Fruit fly (Drosophila melanogaster) whole organism, embryonic: ENCODE measurements around the gene CG3149.

ENCODE experiments used
- Ada2b ChIP-seq: fragments of 200-800 bp; sonication (Bioruptor generic); IDR thresholded peaks from 2 replicates; pipeline ENCODE4 v1.3.6; 2022; ENCODE audit warnings: missing biosample characterization, missing genetic modification characterization
- Atf6 ChIP-seq: fragments of 200-800 bp; sonication (Bioruptor generic); IDR thresholded peaks from 2 replicates; pipeline ENCODE4 v1.3.6; 2022; ENCODE audit warnings: missing biosample characterization, missing genetic modification characterization
- CG1024 ChIP-seq: fragments of 200-800 bp; sonication (Bioruptor generic); IDR thresholded peaks from 2 replicates; pipeline ENCODE4 v1.3.6; 2022; ENCODE audit warnings: missing biosample characterization, missing genetic modification characterization
- CG10431 ChIP-seq: fragments of 200-800 bp; sonication (Bioruptor generic); optimal IDR thresholded peaks from 3 replicates; lab custom pipeline; 2018; ENCODE audit warnings: missing biosample characterization, mild to moderate bottlenecking, missing genetic modification characterization
- CG10654 ChIP-seq: fragments of 200-800 bp; sonication (Bioruptor generic); optimal IDR thresholded peaks from 2 replicates; lab custom pipeline; 2016; ENCODE audit warnings: missing biosample characterization, missing genetic modification characterization
- CG11093 ChIP-seq: fragments of 200-800 bp; sonication (Bioruptor generic); IDR thresholded peaks from 3 replicates; pipeline ENCODE4 v1.3.6; 2022; ENCODE audit warnings: missing biosample characterization, missing genetic modification characterization
- CG11247 ChIP-seq: fragments of 200-800 bp; sonication (Bioruptor generic); IDR thresholded peaks from 2 replicates; pipeline ENCODE4 v1.3.6; 2022; ENCODE audit warnings: missing biosample characterization, missing genetic modification characterization
- CG11723 ChIP-seq: fragments of 200-800 bp; sonication (Bioruptor generic); optimal IDR thresholded peaks from 2 replicates; lab custom pipeline; 2017; ENCODE audit warnings: missing biosample characterization, mild to moderate bottlenecking, missing genetic modification characterization
- CG12071 ChIP-seq: fragments of 200-800 bp; sonication (Bioruptor generic); optimal IDR thresholded peaks from 3 replicates; lab custom pipeline; 2018; ENCODE audit warnings: missing biosample characterization, mild to moderate bottlenecking, missing genetic modification characterization
- CG12219 ChIP-seq: fragments of 200-800 bp; sonication (Bioruptor generic); optimal IDR thresholded peaks from 3 replicates; lab custom pipeline; 2018; ENCODE audit warnings: missing biosample characterization, mild to moderate bottlenecking, missing genetic modification characterization
- CG12942 ChIP-seq: fragments of 200-800 bp; sonication (Bioruptor generic); optimal IDR thresholded peaks from 3 replicates; lab custom pipeline; 2016; ENCODE audit warnings: missing biosample characterization, missing genetic modification characterization
- CG13894 ChIP-seq: fragments of 200-800 bp; sonication (Bioruptor generic); optimal IDR thresholded peaks from 3 replicates; lab custom pipeline; 2018; ENCODE audit warnings: missing biosample characterization, mild to moderate bottlenecking, missing genetic modification characterization, moderate library complexity
- CG14050 ChIP-seq: fragments of 200-800 bp; sonication (Bioruptor generic); IDR thresholded peaks from 3 replicates; pipeline ENCODE4 v1.3.6; 2022; ENCODE audit warnings: missing biosample characterization, missing genetic modification characterization
- CG17328 ChIP-seq: fragments of 200-800 bp; sonication (Bioruptor generic); IDR thresholded peaks from 2 replicates; pipeline ENCODE4 v1.3.6; 2022; ENCODE audit warnings: missing biosample characterization, missing genetic modification characterization
- CG2199 ChIP-seq: fragments of 200-800 bp; sonication (Bioruptor generic); IDR thresholded peaks from 3 replicates; pipeline ENCODE4 v1.3.6; 2022; ENCODE audit warnings: missing biosample characterization, missing genetic modification characterization
- CG2202 ChIP-seq: fragments of 200-800 bp; sonication (Bioruptor generic); optimal IDR thresholded peaks from 2 replicates; lab custom pipeline; 2018; ENCODE audit warnings: missing biosample characterization, mild to moderate bottlenecking, missing genetic modification characterization
- CG4328 ChIP-seq: fragments of 200-800 bp; sonication (Bioruptor generic); optimal IDR thresholded peaks from 3 replicates; lab custom pipeline; 2017; ENCODE audit warnings: missing biosample characterization, missing genetic modification reagents, missing genetic modification characterization
- CG4404 ChIP-seq: fragments of 200-800 bp; sonication (Bioruptor generic); IDR thresholded peaks from 2 replicates; pipeline ENCODE4 v1.3.6; 2022; ENCODE audit warnings: missing biosample characterization, missing genetic modification characterization
- CG4424 ChIP-seq: fragments of 200-800 bp; sonication (Bioruptor generic); optimal IDR thresholded peaks from 3 replicates; lab custom pipeline; 2016; ENCODE audit warnings: missing biosample characterization, missing genetic modification characterization
- CG4854 ChIP-seq: fragments of 200-800 bp; sonication (Bioruptor generic); optimal IDR thresholded peaks from 2 replicates; lab custom pipeline; 2016; ENCODE audit warnings: missing biosample characterization, missing genetic modification characterization, inconsistent platforms
- CG7786 ChIP-seq: fragments of 200-800 bp; sonication (Bioruptor generic); optimal IDR thresholded peaks from 2 replicates; lab custom pipeline; 2016; ENCODE audit warnings: missing biosample characterization, missing genetic modification characterization
- CG8478 ChIP-seq: fragments of >200 bp; optimal IDR thresholded peaks from 2 replicates; lab custom pipeline; 2018
- E2f1 ChIP-seq: fragments of 200-800 bp; sonication (Bioruptor generic); IDR thresholded peaks from 2 replicates; pipeline ENCODE4 v1.3.6; 2022; ENCODE audit warnings: missing biosample characterization, missing genetic modification characterization
- HmgZ ChIP-seq: fragments of 200-800 bp; sonication (Bioruptor generic); optimal IDR thresholded peaks from 2 replicates; lab custom pipeline; 2018; ENCODE audit warnings: missing biosample characterization, mild to moderate bottlenecking, missing genetic modification characterization
- MTF-1 ChIP-seq: fragments of 200-800 bp; sonication (Bioruptor generic); optimal IDR thresholded peaks from 2 replicates; lab custom pipeline; 2018; ENCODE audit warnings: missing biosample characterization, mild to moderate bottlenecking, missing genetic modification characterization, borderline replicate concordance
- Mad ChIP-seq: fragments of 200-800 bp; sonication (Bioruptor generic); optimal IDR thresholded peaks from 2 replicates; lab custom pipeline; 2016; ENCODE audit warnings: missing biosample characterization, missing genetic modification characterization
- Myb ChIP-seq: fragments of 200-800 bp; sonication (Bioruptor generic); optimal IDR thresholded peaks from 2 replicates; lab custom pipeline; 2016; ENCODE audit warnings: missing biosample characterization, missing genetic modification characterization
- Nf-YA ChIP-seq: fragments of 200-800 bp; sonication (Bioruptor generic); IDR thresholded peaks from 2 replicates; pipeline ENCODE4 v1.3.6; 2022; ENCODE audit warnings: missing biosample characterization, missing genetic modification characterization
- Sry-β ChIP-seq: fragments of 200-800 bp; sonication (Bioruptor generic); optimal IDR thresholded peaks from 2 replicates; lab custom pipeline; 2018; ENCODE audit warnings: missing biosample characterization, mild to moderate bottlenecking, missing genetic modification characterization, moderate library complexity
- Taf1 ChIP-seq: fragments of 200-800 bp; sonication (Bioruptor generic); IDR thresholded peaks from 2 replicates; pipeline ENCODE4 v1.3.6; 2022; ENCODE audit warnings: missing biosample characterization, missing genetic modification characterization
- Tbp ChIP-seq: fragments of >200 bp; optimal IDR thresholded peaks from 2 replicates; lab custom pipeline; 2018; ENCODE audit warnings: missing biosample characterization, missing genetic modification characterization
- Xbp1 ChIP-seq: fragments of 200-800 bp; sonication (Bioruptor generic); optimal IDR thresholded peaks from 3 replicates; lab custom pipeline; 2016; ENCODE audit warnings: missing biosample characterization, mild to moderate bottlenecking, missing genetic modification characterization
- ara ChIP-seq: fragments of 200-800 bp; sonication (Bioruptor generic); IDR thresholded peaks from 2 replicates; pipeline ENCODE4 v1.3.6; 2022; ENCODE audit warnings: missing biosample characterization, missing genetic modification characterization
- br ChIP-seq: fragments of >200 bp; optimal IDR thresholded peaks from 2 replicates; lab custom pipeline; 2017
- cato ChIP-seq: fragments of 200-800 bp; sonication (Bioruptor generic); optimal IDR thresholded peaks from 2 replicates; lab custom pipeline; 2016; ENCODE audit warnings: missing biosample characterization, missing genetic modification characterization, borderline replicate concordance
- chm ChIP-seq: fragments of 200-800 bp; sonication (Bioruptor generic); IDR thresholded peaks from 2 replicates; pipeline ENCODE4 v1.3.6; 2022; ENCODE audit warnings: missing biosample characterization, missing genetic modification characterization
- chn ChIP-seq: fragments of 200-800 bp; sonication (Bioruptor generic); optimal IDR thresholded peaks from 2 replicates; lab custom pipeline; 2016; ENCODE audit warnings: missing biosample characterization, missing genetic modification characterization
- corto ChIP-seq: fragments of 200-800 bp; sonication (Bioruptor generic); optimal IDR thresholded peaks from 2 replicates; lab custom pipeline; 2016; ENCODE audit warnings: missing biosample characterization, mild to moderate bottlenecking, missing genetic modification characterization, moderate library complexity
- dan ChIP-seq: fragments of 200-800 bp; sonication (Bioruptor generic); IDR thresholded peaks from 2 replicates; pipeline ENCODE4 v1.3.6; 2022; ENCODE audit warnings: missing biosample characterization, missing genetic modification characterization
- dm ChIP-seq: fragments of 200-800 bp; sonication (Bioruptor generic); optimal IDR thresholded peaks from 3 replicates; lab custom pipeline; 2016; ENCODE audit warnings: missing biosample characterization, missing genetic modification characterization
- ewg ChIP-seq: fragments of 200-800 bp; sonication (Bioruptor generic); optimal IDR thresholded peaks from 3 replicates; lab custom pipeline; 2017; ENCODE audit warnings: mild to moderate bottlenecking, missing biosample characterization, missing genetic modification reagents, missing genetic modification characterization
- gcm ChIP-seq: fragments of 200-800 bp; sonication (Bioruptor generic); optimal IDR thresholded peaks from 2 replicates; lab custom pipeline; 2019; ENCODE audit warnings: missing biosample characterization, mild to moderate bottlenecking, missing genetic modification characterization, moderate library complexity
- grn ChIP-seq: fragments of 200-800 bp; sonication (Bioruptor generic); optimal IDR thresholded peaks from 3 replicates; lab custom pipeline; 2017; ENCODE audit warnings: missing biosample characterization, missing genetic modification characterization
- hkb ChIP-seq, 2 experiments: fragments of 200-800 bp in 1 of 2; fragments of >200 bp in 1 of 2; sonication (Bioruptor generic) in 1 of 2; IDR thresholded peaks in 1 of 2; optimal IDR thresholded peaks in 1 of 2; 2 replicates each; pipeline versions ENCODE4 v1.3.6 to Lab custom; 2017 to 2022; ENCODE audit warnings: missing biosample characterization in 1 of 2, missing genetic modification characterization in 1 of 2
- mirr ChIP-seq: fragments of 200-800 bp; sonication (Bioruptor generic); optimal IDR thresholded peaks from 3 replicates; lab custom pipeline; 2018; ENCODE audit warnings: missing biosample characterization, mild to moderate bottlenecking, missing genetic modification characterization
- odd ChIP-seq: fragments of 200-800 bp; sonication (Bioruptor generic); optimal IDR thresholded peaks from 2 replicates; lab custom pipeline; 2017; ENCODE audit warnings: missing biosample characterization, mild to moderate bottlenecking, missing genetic modification characterization
- repo ChIP-seq: fragments of 200-800 bp; sonication (Bioruptor generic); optimal IDR thresholded peaks from 2 replicates; lab custom pipeline; 2016; ENCODE audit warnings: missing biosample characterization, missing genetic modification characterization
- run ChIP-seq: fragments of 200-800 bp; sonication (Bioruptor generic); optimal IDR thresholded peaks from 3 replicates; lab custom pipeline; 2018; ENCODE audit warnings: missing biosample characterization, mild to moderate bottlenecking, missing genetic modification characterization
- sna ChIP-seq: fragments of 200-800 bp; sonication (Bioruptor generic); IDR thresholded peaks from 2 replicates; pipeline ENCODE4 v1.3.6; 2022; ENCODE audit warnings: missing biosample characterization, missing genetic modification characterization; ENCODE audit not compliant: partially characterized antibody
- sqz ChIP-seq: fragments of 200-800 bp; sonication (Bioruptor generic); optimal IDR thresholded peaks from 3 replicates; lab custom pipeline; 2018; ENCODE audit warnings: missing biosample characterization, mild to moderate bottlenecking, missing genetic modification characterization
- unc-4 ChIP-seq: fragments of 200-800 bp; sonication (Bioruptor generic); IDR thresholded peaks from 2 replicates; pipeline ENCODE4 v1.3.6; 2022; ENCODE audit warnings: missing biosample characterization, missing genetic modification characterization; ENCODE audit not compliant: partially characterized antibody

Gene CG3149

dm6 chrX:5698087-5698727 lies 3.2 kb upstream of the CG3149 start, which contains the start of gene AdamTS-B (continued):
- peak; percentile 8 for TF ChIP-seq ewg
- no peak for TF ChIP-seq grn (GFP tag; lab: Kevin White, UChicago)
- TF ChIP-seq corto (GFP tag; lab: Kevin White, UChicago): no peak
- TF ChIP-seq CG11723 (GFP tag; lab: Kevin White, UChicago): peak; percentile 4
- no peak for TF ChIP-seq dan (GFP tag; lab: Robert Waterston, UW)
- TF ChIP-seq mirr (GFP tag; lab: Kevin White, UChicago): no peak
- TF ChIP-seq CG12071: no peak
- peak; percentile 37; the same call in 1 of the 2 replicates for TF ChIP-seq E2f1 (GFP tag; lab: Robert Waterston, UW)
- TF ChIP-seq CG17328 (GFP tag; lab: Robert Waterston, UW): peak; percentile 13; the same call in 1 of the 2 replicates
- TF ChIP-seq HmgZ (tag; lab: Kevin White, UChicago): no peak
- no peak for TF ChIP-seq CG13894 (tag; lab: Kevin White, UChicago)
- peak; percentile 1 for TF ChIP-seq CG12942 (GFP tag; lab: Kevin White, UChicago)
- peak; percentile 88 for TF ChIP-seq Sry-β (GFP tag; lab: Kevin White, UChicago)
- no peak for TF ChIP-seq Ada2b (GFP tag; lab: Robert Waterston, UW)
- no peak for TF ChIP-seq odd (GFP tag; lab: Kevin White, UChicago)
- no peak for TF ChIP-seq CG8478 (lab: Kevin White, UChicago)
- TF ChIP-seq Myb (GFP tag; lab: Kevin White, UChicago): no peak
- TF ChIP-seq Taf1 (GFP tag; lab: Robert Waterston, UW): no peak; the same call in 1 of the 2 replicates
- no peak for TF ChIP-seq run (tag; lab: Kevin White, UChicago)
- TF ChIP-seq Atf6 (GFP tag; lab: Robert Waterston, UW): peak; percentile 56; the same call in 1 of the 2 replicates
- no peak for TF ChIP-seq CG4404 (GFP tag; lab: Robert Waterston, UW)
- TF ChIP-seq CG14050 (GFP tag; lab: Robert Waterston, UW): 0 out of 3 replicates have a peak, but pooled peaks have one; percentile 15
- peak; percentile 5; the same call in 1 of the 2 replicates for TF ChIP-seq ara
- TF ChIP-seq unc-4 (GFP tag; lab: Robert Waterston, UW): no peak
- TF ChIP-seq Nf-YA: no peak
- peak; percentile 41 for TF ChIP-seq Xbp1
- no peak for TF ChIP-seq CG10654 (GFP tag; lab: Kevin White, UChicago)
- TF ChIP-seq CG2202 (tag; lab: Kevin White, UChicago): peak; percentile 3
- peak; percentile 16 for TF ChIP-seq sqz (GFP tag; lab: Kevin White, UChicago)
- TF ChIP-seq hkb (optimal IDR thresholded peaks at IDR 0.05; lab: Kevin White, UChicago): no peak
- no peak for TF ChIP-seq hkb (GFP tag; IDR thresholded peaks at IDR 0.05; lab: Robert Waterston, UW)
- TF ChIP-seq MTF-1 (GFP tag; lab: Kevin White, UChicago): no peak
- TF ChIP-seq CG7786 (GFP tag; lab: Kevin White, UChicago): no peak
- no peak for TF ChIP-seq br (lab: Kevin White, UChicago)
- TF ChIP-seq CG10431 (GFP tag; lab: Kevin White, UChicago): no peak
- TF ChIP-seq Tbp: no peak
- TF ChIP-seq CG11247 (GFP tag; lab: Robert Waterston, UW): no peak
- no peak for TF ChIP-seq cato (GFP tag; lab: Kevin White, UChicago)
- TF ChIP-seq gcm (GFP tag; lab: Kevin White, UChicago): peak; percentile 25
- no peak for TF ChIP-seq CG4854 (GFP tag; lab: Kevin White, UChicago)
- TF ChIP-seq dm (GFP tag; lab: Kevin White, UChicago): no peak
- TF ChIP-seq chn (GFP tag; lab: Kevin White, UChicago): no peak
- TF ChIP-seq CG1024: no peak
- no peak for TF ChIP-seq CG4328 (GFP tag; lab: Kevin White, UChicago)
- TF ChIP-seq sna (GFP tag; lab: Robert Waterston, UW): no peak
- peak; percentile 48 for TF ChIP-seq CG4424 (GFP tag; lab: Kevin White, UChicago)
- TF ChIP-seq CG2199: no peak
- no peak for TF ChIP-seq Mad
- no peak for TF ChIP-seq CG11093
- TF ChIP-seq CG12219 (GFP tag; lab: Kevin White, UChicago): no peak
- no peak for TF ChIP-seq chm (GFP tag; lab: Robert Waterston, UW)
- TF ChIP-seq repo (GFP tag; lab: Kevin White, UChicago): no peak
